Worm (Caenorhabditis elegans): ENCODE data around the gene srw-43.
"Not testable (repeated sequence)": the region's sequence is repeated elsewhere in the genome, so short reads cannot be mapped to it uniquely, and the experiment has no call there.

srw-43 gene

ce11 chrV:16649200-16649599 lies 36.6 kb upstream of the srw-43 start, which contains the start of gene W06G6.11:
W06G6.11 (minus strand) TSS chrV:16649300.
- not testable (repeated sequence) for TF ChIP-seq mep-1, pha-4, sptf-1 (tag; optimal IDR thresholded peaks at IDR 0.05)

- not testable (repeated sequence) for TF ChIP-seq lin-13 (tag; optimal IDR thresholded peaks at IDR 0.05); mab-5 (tag; optimal IDR thresholded peaks at IDR 0.05); tbx-8 (GFP tag; optimal IDR thresholded peaks at IDR 0.05)
Measured at ce11 chrV:16654242-16654641, 31.6 kb upstream of the srw-43 start, which contains the start of gene W06G6.15. W06G6.15 (plus strand) TSS chrV:16654542.

- not testable (repeated sequence) for TF ChIP-seq flh-1 (GFP tag; optimal IDR thresholded peaks at IDR 0.05); mab-5 (tag; optimal IDR thresholded peaks at IDR 0.05); cnd-1 (tag; optimal IDR thresholded peaks at IDR 0.05)
Measured at ce11 chrV:16660816-16661215, 25.0 kb upstream of the srw-43 start, which contains the start of gene Y70C5B.2. Y70C5B.2 (minus strand) TSS chrV:16660916.

- TF ChIP-seq mls-2 (tag; optimal IDR thresholded peaks at IDR 0.05) (no peak), nhr-12 (tag; optimal IDR thresholded peaks at IDR 0.05) (no peak), ztf-11 (tag; optimal IDR thresholded peaks at IDR 0.05) (no peak), sptf-1 (tag; optimal IDR thresholded peaks at IDR 0.05) (no peak), unc-120 (tag; optimal IDR thresholded peaks at IDR 0.05; ENCODE audit: poor library complexity, severe bottlenecking) (no peak), elt-1 (tag; optimal IDR thresholded peaks at IDR 0.05; ENCODE audit: borderline replicate concordance, insufficient read depth) (no peak), mab-5 (tag; optimal IDR thresholded peaks at IDR 0.05) (no peak), ceh-43 (GFP tag; optimal IDR thresholded peaks at IDR 0.05) (no peak), hlh-1 (tag; optimal IDR thresholded peaks at IDR 0.05) (no peak), lsy-2 (tag; optimal IDR thresholded peaks at IDR 0.05) (no peak), ces-1 (GFP tag; optimal IDR thresholded peaks at IDR 0.05) (no peak), bed-3 (GFP tag; optimal IDR thresholded peaks at IDR 0.05) (no peak), snpc-4 (tag; optimal IDR thresholded peaks at IDR 0.05) (no peak), elt-3 (tag; optimal IDR thresholded peaks at IDR 0.05) (no peak), pha-4 (tag; optimal IDR thresholded peaks at IDR 0.05) (no peak), unc-62 (GFP tag; optimal IDR thresholded peaks at IDR 0.05) (no peak), zip-8 (tag; optimal IDR thresholded peaks at IDR 0.05) (no peak), M03D4.4 (tag; optimal IDR thresholded peaks at IDR 0.05) (no peak)
Measured at ce11 chrV:16666647-16667046, 19.2 kb upstream of the srw-43 start, which contains the start of gene F14F8.14. F14F8.14 (minus strand) TSS chrV:16666747.

ce11 chrV:16668473-16668872 lies 17.4 kb upstream of the srw-43 start, which contains the start of gene F14F8.9:
F14F8.9 (minus strand) TSS chrV:16668573.
- TF ChIP-seq cnd-1 (tag; optimal IDR thresholded peaks at IDR 0.05): no peak

ce11 chrV:16671190-16671589 lies 14.6 kb upstream of the srw-43 start, which contains the start of gene str-61:
str-61 (minus strand) TSS chrV:16671290.
- TF ChIP-seq sem-2 (GFP tag; optimal IDR thresholded peaks at IDR 0.05) (no peak), tbx-8 (GFP tag; optimal IDR thresholded peaks at IDR 0.05) (no peak), unc-62 (GFP tag; optimal IDR thresholded peaks at IDR 0.05) (no peak), drap-1 (GFP tag; optimal IDR thresholded peaks at IDR 0.05) (no peak), nhr-12 (tag; optimal IDR thresholded peaks at IDR 0.05) (no peak), nhr-76 (tag; optimal IDR thresholded peaks at IDR 0.05) (no peak), lin-32 (GFP tag; optimal IDR thresholded peaks at IDR 0.05) (no peak), sptf-1 (tag; optimal IDR thresholded peaks at IDR 0.05) (no peak), elt-1 (tag; optimal IDR thresholded peaks at IDR 0.05; ENCODE audit: borderline replicate concordance, insufficient read depth) (no peak), hlh-1 (tag; optimal IDR thresholded peaks at IDR 0.05) (no peak), nhr-28 (tag; optimal IDR thresholded peaks at IDR 0.05) (no peak), cnd-1 (tag; optimal IDR thresholded peaks at IDR 0.05) (no peak), unc-120 (tag; optimal IDR thresholded peaks at IDR 0.05; ENCODE audit: poor library complexity, severe bottlenecking) (no peak), ceh-83 (GFP tag; optimal IDR thresholded peaks at IDR 0.05) (no peak), M03D4.4 (tag; optimal IDR thresholded peaks at IDR 0.05) (no peak)

Data from whole organism, mixed stage, embryonic.